Worm (Caenorhabditis elegans) whole organism, L2 larva: ENCODE data around the gene F57H12.5.

Experiments
- C34F6.9 ChIP-seq: fragments of 150-350 bp; optimal IDR thresholded peaks from 2 replicates; lab custom pipeline; 2014; ENCODE audit warnings: missing biosample characterization, missing genetic modification characterization
- R02D3.7 ChIP-seq: fragments of 150-350 bp; optimal IDR thresholded peaks from 2 replicates; lab custom pipeline; 2014; ENCODE audit warnings: missing biosample characterization, missing genetic modification characterization
- Y55F3AM.14 ChIP-seq: fragments of 200-800 bp; sonication (Bioruptor generic); optimal IDR thresholded peaks from 2 replicates; lab custom pipeline; 2018; ENCODE audit warnings: mild to moderate bottlenecking, missing genetic modification characterization, missing compliant biosample characterization
- ZK546.5 ChIP-seq: sonication (generic microtip); optimal IDR thresholded peaks from 2 replicates; lab custom pipeline; 2017; ENCODE audit warnings: missing biosample characterization, missing genetic modification characterization
- alr-1 ChIP-seq: fragments of 150-350 bp; optimal IDR thresholded peaks from 2 replicates; lab custom pipeline; 2014; ENCODE audit warnings: missing biosample characterization, missing genetic modification characterization
- aly-2 ChIP-seq: fragments of 150-350 bp; optimal IDR thresholded peaks from 2 replicates; lab custom pipeline; 2014; ENCODE audit warnings: missing biosample characterization, missing genetic modification characterization
- crh-2 ChIP-seq: sonication (generic microtip); optimal IDR thresholded peaks from 2 replicates; lab custom pipeline; 2017; ENCODE audit warnings: missing biosample characterization, missing genetic modification characterization
- dmd-4 ChIP-seq: sonication (generic microtip); optimal IDR thresholded peaks from 2 replicates; lab custom pipeline; 2017; ENCODE audit warnings: missing biosample characterization, missing genetic modification characterization
- egl-27 ChIP-seq: sonication (generic microtip); optimal IDR thresholded peaks from 3 replicates; lab custom pipeline; 2017; ENCODE audit warnings: missing biosample characterization, missing genetic modification reagents, missing genetic modification characterization
- elt-1 ChIP-seq: fragments of 150-350 bp; optimal IDR thresholded peaks from 2 replicates; lab custom pipeline; 2014; ENCODE audit warnings: missing biosample characterization, missing genetic modification characterization
- elt-3 ChIP-seq: sonication (generic microtip); optimal IDR thresholded peaks from 2 replicates; lab custom pipeline; 2017; ENCODE audit warnings: missing biosample characterization, missing genetic modification characterization
- fos-1 ChIP-seq: fragments of 150-350 bp; optimal IDR thresholded peaks from 2 replicates; lab custom pipeline; 2014; ENCODE audit warnings: missing biosample characterization, missing genetic modification characterization
- lin-11 ChIP-seq: fragments of 150-350 bp; sonication (generic microtip); optimal IDR thresholded peaks from 2 replicates; lab custom pipeline; 2014; ENCODE audit warnings: missing biosample characterization, missing genetic modification characterization, inconsistent platforms, mixed read lengths
- lsy-2 ChIP-seq, 2 experiments: fragments of 150-350 bp in 1 of 2; sonication (generic microtip) in 1 of 2; optimal IDR thresholded peaks; 2 replicates each; lab custom pipeline; 2014 to 2017; ENCODE audit warnings: missing biosample characterization in 2 of 2, missing genetic modification characterization in 2 of 2
- mab-5 ChIP-seq: fragments of 150-350 bp; optimal IDR thresholded peaks from 2 replicates; lab custom pipeline; 2014; ENCODE audit warnings: missing biosample characterization, missing genetic modification characterization
- nhr-11 ChIP-seq: fragments of 150-350 bp; optimal IDR thresholded peaks from 2 replicates; lab custom pipeline; 2014; ENCODE audit warnings: missing biosample characterization, missing genetic modification characterization
- nhr-12 ChIP-seq: fragments of 150-350 bp; optimal IDR thresholded peaks from 2 replicates; lab custom pipeline; 2014; ENCODE audit warnings: missing biosample characterization, missing genetic modification characterization
- nhr-129 ChIP-seq: fragments of 150-350 bp; optimal IDR thresholded peaks from 2 replicates; lab custom pipeline; 2014; ENCODE audit warnings: missing biosample characterization, missing genetic modification characterization
- nhr-21 ChIP-seq: fragments of 150-350 bp; optimal IDR thresholded peaks from 2 replicates; lab custom pipeline; 2014; ENCODE audit warnings: missing biosample characterization, missing genetic modification characterization
- nhr-25 ChIP-seq: fragments of 150-350 bp; sonication (generic microtip); optimal IDR thresholded peaks from 3 replicates; lab custom pipeline; 2014; ENCODE audit warnings: missing biosample characterization, missing genetic modification characterization
- nhr-6 ChIP-seq: fragments of 150-350 bp; optimal IDR thresholded peaks from 2 replicates; lab custom pipeline; 2014; ENCODE audit warnings: missing biosample characterization, missing genetic modification characterization
- nhr-77 ChIP-seq: fragments of 150-350 bp; optimal IDR thresholded peaks from 2 replicates; lab custom pipeline; 2014; ENCODE audit warnings: missing biosample characterization, missing genetic modification characterization
- sem-4 ChIP-seq: fragments of 150-350 bp; optimal IDR thresholded peaks from 2 replicates; lab custom pipeline; 2014; ENCODE audit warnings: missing biosample characterization, missing genetic modification reagents, missing genetic modification characterization
- skn-1 ChIP-seq: sonication (generic microtip); optimal IDR thresholded peaks from 2 replicates; lab custom pipeline; 2017; ENCODE audit warnings: missing biosample characterization, missing genetic modification characterization
- snpc-4 ChIP-seq: fragments of 150-350 bp; optimal IDR thresholded peaks from 2 replicates; lab custom pipeline; 2014; ENCODE audit warnings: missing biosample characterization, missing genetic modification characterization
- unc-39 ChIP-seq: fragments of 150-350 bp; optimal IDR thresholded peaks from 2 replicates; lab custom pipeline; 2014; ENCODE audit warnings: missing biosample characterization, missing genetic modification characterization
- unc-55 ChIP-seq: fragments of 150-350 bp; sonication (generic microtip); optimal IDR thresholded peaks from 3 replicates; lab custom pipeline; 2014; ENCODE audit warnings: missing biosample characterization, missing genetic modification reagents, missing genetic modification characterization
- zag-1 ChIP-seq: fragments of 150-350 bp; optimal IDR thresholded peaks from 2 replicates; lab custom pipeline; 2014; ENCODE audit warnings: missing biosample characterization, missing genetic modification characterization
- ztf-11 ChIP-seq: sonication (generic microtip); optimal IDR thresholded peaks from 2 replicates; lab custom pipeline; 2017; ENCODE audit warnings: missing biosample characterization, missing genetic modification characterization

F57H12.5 gene

ce11 chrIV:7967006-7967405, at the start of gene F57H12.5:
Gene F57H12.5, plus strand, starts transcription at chrIV:7967306.
- no peak for TF ChIP-seq ZK546.5
- TF ChIP-seq alr-1 (tag; lab: Kevin White, UChicago) = no peak
- no peak for TF ChIP-seq nhr-12 (tag; lab: Kevin White, UChicago)
- no peak for TF ChIP-seq R02D3.7
- TF ChIP-seq dmd-4 = no peak
- TF ChIP-seq crh-2 (tag; lab: Kevin White, UChicago) = no peak
- TF ChIP-seq sem-4 (tag; lab: Kevin White, UChicago) = no peak
- TF ChIP-seq skn-1 (tag; lab: Kevin White, UChicago) = no peak
- TF ChIP-seq elt-3 (tag; lab: Kevin White, UChicago) = no peak
- TF ChIP-seq nhr-6 (tag; lab: Kevin White, UChicago) = no peak
- no peak for TF ChIP-seq lsy-2 (tag; optimal IDR thresholded peaks at IDR 0.05; lab: Kevin White, UChicago)
- no peak for TF ChIP-seq nhr-11 (tag; lab: Kevin White, UChicago)
- no peak for TF ChIP-seq ztf-11 (tag; lab: Kevin White, UChicago)
- no peak for TF ChIP-seq unc-39
- TF ChIP-seq snpc-4 = no peak
- TF ChIP-seq nhr-77 (tag; lab: Kevin White, UChicago) = no peak
- TF ChIP-seq Y55F3AM.14 (GFP tag; lab: Kevin White, UChicago) = no peak
- TF ChIP-seq nhr-25 = no peak
- TF ChIP-seq, all 48 proteins: peak for 0

- no peak for TF ChIP-seq fos-1 (tag; lab: Kevin White, UChicago)
- no peak for TF ChIP-seq nhr-25
- TF ChIP-seq egl-27 (tag; lab: Kevin White, UChicago) = no peak
- no peak for TF ChIP-seq elt-1 (tag; lab: Kevin White, UChicago)
Observed at ce11 chrIV:7917881-7918280, 49.2 kb upstream of the F57H12.5 start.

DNA sequence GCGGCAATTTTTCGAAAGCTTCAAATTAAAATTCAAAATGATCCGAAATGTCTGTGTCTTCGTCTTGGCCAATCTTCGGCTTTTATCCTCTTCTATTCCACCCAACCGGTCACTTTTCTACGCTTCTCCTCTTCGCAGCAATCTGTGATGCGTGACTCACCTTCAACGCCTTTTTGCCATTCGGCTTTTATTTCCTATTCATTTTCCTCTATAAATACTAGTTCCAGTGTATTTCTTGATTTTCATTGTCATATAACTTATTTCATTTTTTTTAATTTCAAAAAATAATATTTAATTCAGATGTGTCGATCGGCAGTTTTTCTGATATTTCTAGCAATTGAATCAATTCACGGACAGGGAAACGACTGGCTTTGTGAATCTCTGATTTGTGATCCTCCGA, 47.0 kb upstream of the F57H12.5 start, which contains the start of gene C49H3.16:
Gene C49H3.16 (plus strand): TSS at position 301 of the 400 bp plus-strand sequence.
- TF ChIP-seq zag-1 (tag; lab: Kevin White, UChicago) = no peak
- TF ChIP-seq Y55F3AM.14 (GFP tag; lab: Kevin White, UChicago) = no peak
- TF ChIP-seq unc-39 = no peak
- no peak for TF ChIP-seq aly-2 (tag; lab: Kevin White, UChicago)

DNA sequence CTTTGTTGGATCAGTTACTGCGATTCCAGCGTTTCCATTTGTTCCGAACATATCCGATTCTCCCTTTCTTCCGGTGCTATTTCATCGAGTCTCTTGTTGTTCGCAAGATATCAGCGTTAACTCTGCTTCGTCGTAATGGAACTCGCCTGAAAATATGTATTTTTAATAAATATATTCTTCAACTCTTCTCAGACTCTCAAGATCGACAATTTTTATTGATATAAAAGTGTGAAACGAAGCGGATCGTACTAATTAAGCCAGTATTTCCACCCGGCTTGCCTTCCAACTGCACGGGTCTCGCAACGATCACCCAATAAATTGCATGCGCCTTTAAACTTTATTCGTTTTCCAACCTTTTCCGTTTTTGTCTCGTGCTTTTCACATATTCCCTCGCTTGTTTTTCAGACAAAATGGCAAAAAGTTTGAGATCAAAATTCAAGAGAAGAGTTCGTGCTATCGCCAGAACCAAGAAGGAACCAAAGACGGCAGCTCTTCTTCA, 43.1 kb upstream of the F57H12.5 start, which contains the start of the genes xpo-3 and C49H3.3:
Gene xpo-3 (minus strand): TSS at position 51 of the 499 bp plus-strand sequence.
Gene C49H3.3 (plus strand): TSS at position 369 of the 499 bp plus-strand sequence.
- TF ChIP-seq aly-2 (tag; lab: Kevin White, UChicago) (no peak), unc-55 (GFP tag; lab: Kevin White, UChicago) (peak; percentile 63), C34F6.9 (tag; lab: Kevin White, UChicago) (peak; percentile 58), lsy-2 (tag; optimal IDR thresholded peaks at IDR 0.05; lab: Kevin White, UChicago) (peak in 1 of 2 experiments; percentile 69), nhr-25 (peak; percentile 26), snpc-4 (no peak), dmd-4 (no peak), fos-1 (tag; lab: Kevin White, UChicago) (peak; percentile 5), elt-1 (tag; lab: Kevin White, UChicago) (no peak), nhr-129 (tag; lab: Kevin White, UChicago) (peak; percentile 50), crh-2 (tag; lab: Kevin White, UChicago) (peak; percentile 50), nhr-21 (tag; lab: Kevin White, UChicago) (no peak), R02D3.7 (no peak)

ce11 chrIV:7924975-7925828, 41.9 kb upstream of the F57H12.5 start:
- TF ChIP-seq mab-5 (tag; lab: Kevin White, UChicago) = no peak
- no peak for TF ChIP-seq lin-11 (tag; lab: Kevin White, UChicago)
- TF ChIP-seq egl-27 (tag; lab: Kevin White, UChicago) = no peak
- TF ChIP-seq zag-1 (tag; lab: Kevin White, UChicago) = no peak
